Fruit fly (Drosophila melanogaster) whole organism, embryonic: ENCODE results near the gene CG46308.

Source experiments
- Bteb2 ChIP-seq: fragments of 200-800 bp; sonication (Bioruptor generic); optimal IDR thresholded peaks from 2 replicates; lab custom pipeline; 2016; ENCODE audit warnings: missing biosample characterization, missing genetic modification characterization
- CG10321 ChIP-seq: fragments of 200-800 bp; sonication (Bioruptor generic); IDR thresholded peaks from 2 replicates; pipeline ENCODE4 v1.3.6; 2022; ENCODE audit warnings: missing biosample characterization, missing genetic modification characterization
- CG10431 ChIP-seq: fragments of 200-800 bp; sonication (Bioruptor generic); optimal IDR thresholded peaks from 3 replicates; lab custom pipeline; 2018; ENCODE audit warnings: missing biosample characterization, mild to moderate bottlenecking, missing genetic modification characterization
- CG10462 ChIP-seq: fragments of 200-800 bp; sonication (Bioruptor generic); optimal IDR thresholded peaks from 2 replicates; lab custom pipeline; 2016; ENCODE audit warnings: missing biosample characterization, missing genetic modification characterization
- CG11093 ChIP-seq: fragments of 200-800 bp; sonication (Bioruptor generic); IDR thresholded peaks from 3 replicates; pipeline ENCODE4 v1.3.6; 2022; ENCODE audit warnings: missing biosample characterization, missing genetic modification characterization
- CG12942 ChIP-seq: fragments of 200-800 bp; sonication (Bioruptor generic); optimal IDR thresholded peaks from 3 replicates; lab custom pipeline; 2016; ENCODE audit warnings: missing biosample characterization, missing genetic modification characterization
- CG1603 ChIP-seq: fragments of 200-800 bp; sonication (Bioruptor generic); optimal IDR thresholded peaks from 2 replicates; lab custom pipeline; 2019; ENCODE audit warnings: missing biosample characterization, mild to moderate bottlenecking, missing genetic modification characterization, moderate library complexity
- CG1647 ChIP-seq: fragments of 200-800 bp; sonication (Bioruptor generic); optimal IDR thresholded peaks from 3 replicates; lab custom pipeline; 2016; ENCODE audit warnings: missing biosample characterization, missing genetic modification characterization
- CG16815 ChIP-seq: fragments of 200-800 bp; sonication (Bioruptor generic); optimal IDR thresholded peaks from 3 replicates; lab custom pipeline; 2017; ENCODE audit warnings: missing biosample characterization, mild to moderate bottlenecking, missing genetic modification characterization
- CG17385 ChIP-seq: fragments of 200-800 bp; sonication (Bioruptor generic); optimal IDR thresholded peaks from 3 replicates; lab custom pipeline; 2018; ENCODE audit warnings: missing biosample characterization, mild to moderate bottlenecking, missing genetic modification characterization
- CG17912 ChIP-seq: fragments of 200-800 bp; sonication (Bioruptor generic); optimal IDR thresholded peaks from 2 replicates; lab custom pipeline; 2018; ENCODE audit warnings: missing biosample characterization, mild to moderate bottlenecking, missing genetic modification characterization
- CG2129 ChIP-seq: fragments of 200-800 bp; sonication (Bioruptor generic); IDR thresholded peaks from 2 replicates; pipeline ENCODE4 v1.3.6; 2022; ENCODE audit warnings: missing biosample characterization, missing genetic modification characterization; ENCODE audit not compliant: partially characterized antibody
- CG2199 ChIP-seq: fragments of 200-800 bp; sonication (Bioruptor generic); IDR thresholded peaks from 3 replicates; pipeline ENCODE4 v1.3.6; 2022; ENCODE audit warnings: missing biosample characterization, missing genetic modification characterization
- CG2875 ChIP-seq: fragments of 200-800 bp; sonication (Bioruptor generic); optimal IDR thresholded peaks from 2 replicates; lab custom pipeline; 2017; ENCODE audit warnings: missing biosample characterization, mild to moderate bottlenecking, missing genetic modification characterization, missing genetic modification reagents
- CG3726 ChIP-seq: fragments of 200-800 bp; sonication (Bioruptor generic); IDR thresholded peaks from 3 replicates; pipeline ENCODE4, ENCODE4 v1.3.6; 2022; ENCODE audit warnings: missing biosample characterization, missing genetic modification characterization
- CG3995 ChIP-seq: fragments of 200-800 bp; sonication (Bioruptor generic); optimal IDR thresholded peaks from 3 replicates; lab custom pipeline; 2016; ENCODE audit warnings: missing biosample characterization, missing genetic modification characterization
- CG4707 ChIP-seq: fragments of 200-800 bp; sonication (Bioruptor generic); optimal IDR thresholded peaks from 2 replicates; lab custom pipeline; 2018; ENCODE audit warnings: missing biosample characterization, mild to moderate bottlenecking, missing genetic modification characterization, moderate library complexity
- CG4730 ChIP-seq: fragments of 200-800 bp; sonication (Bioruptor generic); IDR thresholded peaks from 2 replicates; pipeline ENCODE4 v1.3.6; 2022; ENCODE audit warnings: missing biosample characterization, missing genetic modification characterization
- CG4854 ChIP-seq: fragments of 200-800 bp; sonication (Bioruptor generic); optimal IDR thresholded peaks from 2 replicates; lab custom pipeline; 2016; ENCODE audit warnings: missing biosample characterization, missing genetic modification characterization, inconsistent platforms
- CG6854 ChIP-seq: fragments of 200-800 bp; sonication (Bioruptor generic); optimal IDR thresholded peaks from 3 replicates; lab custom pipeline; 2017; ENCODE audit warnings: missing biosample characterization, mild to moderate bottlenecking, missing genetic modification characterization
- CG7786 ChIP-seq: fragments of 200-800 bp; sonication (Bioruptor generic); optimal IDR thresholded peaks from 2 replicates; lab custom pipeline; 2016; ENCODE audit warnings: missing biosample characterization, missing genetic modification characterization
- CrebB ChIP-seq: fragments of 200-800 bp; sonication (Bioruptor generic); optimal IDR thresholded peaks from 3 replicates; lab custom pipeline; 2018; ENCODE audit warnings: missing biosample characterization, mild to moderate bottlenecking, missing genetic modification characterization
- D19B ChIP-seq: fragments of 200-800 bp; sonication (Bioruptor generic); optimal IDR thresholded peaks from 2 replicates; lab custom pipeline; 2017; ENCODE audit warnings: missing biosample characterization, mild to moderate bottlenecking, missing genetic modification characterization
- H2.0 ChIP-seq: fragments of 200-800 bp; sonication (Bioruptor generic); IDR thresholded peaks from 2 replicates; pipeline ENCODE4 v1.3.6; 2022; ENCODE audit warnings: missing biosample characterization, missing genetic modification characterization
- HHEX ChIP-seq: fragments of 200-800 bp; sonication (Bioruptor generic); optimal IDR thresholded peaks from 3 replicates; lab custom pipeline; 2017; ENCODE audit warnings: missing biosample characterization, mild to moderate bottlenecking, missing genetic modification characterization, missing genetic modification reagents
- HLH54F ChIP-seq: fragments of 200-800 bp; sonication (Bioruptor generic); optimal IDR thresholded peaks from 3 replicates; lab custom pipeline; 2016; ENCODE audit warnings: missing biosample characterization, missing genetic modification characterization
- HmgZ ChIP-seq: fragments of 200-800 bp; sonication (Bioruptor generic); optimal IDR thresholded peaks from 2 replicates; lab custom pipeline; 2018; ENCODE audit warnings: missing biosample characterization, mild to moderate bottlenecking, missing genetic modification characterization
- Hmx ChIP-seq: fragments of 200-800 bp; sonication (Bioruptor generic); optimal IDR thresholded peaks from 2 replicates; lab custom pipeline; 2016; ENCODE audit warnings: missing biosample characterization, missing genetic modification characterization
- Hsf ChIP-seq: fragments of 200-800 bp; sonication (Bioruptor generic); optimal IDR thresholded peaks from 3 replicates; lab custom pipeline; 2016; ENCODE audit warnings: missing biosample characterization, missing genetic modification characterization
- Max ChIP-seq: fragments of 200-800 bp; sonication (Bioruptor generic); optimal IDR thresholded peaks from 2 replicates; lab custom pipeline; 2016; ENCODE audit warnings: missing biosample characterization, mild to moderate bottlenecking, missing genetic modification characterization
- Myb ChIP-seq: fragments of 200-800 bp; sonication (Bioruptor generic); optimal IDR thresholded peaks from 2 replicates; lab custom pipeline; 2016; ENCODE audit warnings: missing biosample characterization, missing genetic modification characterization
- Oli ChIP-seq: fragments of 200-800 bp; sonication (Bioruptor generic); optimal IDR thresholded peaks from 2 replicates; lab custom pipeline; 2018; ENCODE audit warnings: missing biosample characterization, mild to moderate bottlenecking, missing genetic modification characterization, moderate library complexity
- Sox102F ChIP-seq: fragments of 200-800 bp; sonication (Bioruptor generic); optimal IDR thresholded peaks from 2 replicates; lab custom pipeline; 2018; ENCODE audit warnings: missing biosample characterization, mild to moderate bottlenecking, missing genetic modification characterization, moderate library complexity
- Sry-δ ChIP-seq: fragments of 200-800 bp; sonication (Bioruptor generic); optimal IDR thresholded peaks from 2 replicates; lab custom pipeline; 2016; ENCODE audit warnings: missing biosample characterization, missing genetic modification characterization
- ab ChIP-seq: fragments of 200-800 bp; sonication (Bioruptor generic); optimal IDR thresholded peaks from 2 replicates; lab custom pipeline; 2016; ENCODE audit warnings: missing biosample characterization, missing genetic modification characterization
- bcd ChIP-seq: fragments of 200-800 bp; sonication (Bioruptor generic); optimal IDR thresholded peaks from 2 replicates; lab custom pipeline; 2017; ENCODE audit warnings: missing biosample characterization, mild to moderate bottlenecking, missing genetic modification characterization
- bigmax ChIP-seq: fragments of 200-800 bp; sonication (Bioruptor generic); optimal IDR thresholded peaks from 2 replicates; lab custom pipeline; 2018; ENCODE audit warnings: missing biosample characterization, mild to moderate bottlenecking, missing genetic modification characterization
- crp ChIP-seq, 2 experiments: fragments of 200-800 bp; sonication (Bioruptor generic); optimal IDR thresholded peaks; 2 replicates in 1 of 2; 3 replicates in 1 of 2; lab custom pipeline; 2017; ENCODE audit warnings: missing biosample characterization in 2 of 2, missing genetic modification characterization in 2 of 2, mild to moderate bottlenecking in 1 of 2, moderate library complexity in 1 of 2
- fd64A ChIP-seq: fragments of 200-800 bp; sonication (Bioruptor generic); optimal IDR thresholded peaks from 3 replicates; lab custom pipeline; 2018; ENCODE audit warnings: missing biosample characterization, mild to moderate bottlenecking, missing genetic modification characterization
- lola ChIP-seq, 3 experiments: fragments of >200 bp in 2 of 3; fragments of 200-800 bp in 1 of 3; sonication (Bioruptor generic) in 1 of 3; optimal IDR thresholded peaks; 2 replicates each; lab custom pipeline; 2017 to 2019; ENCODE audit warnings: missing biosample characterization in 3 of 3, missing genetic modification characterization in 3 of 3, mild to moderate bottlenecking in 1 of 3, moderate library complexity in 1 of 3
- mirr ChIP-seq: fragments of 200-800 bp; sonication (Bioruptor generic); optimal IDR thresholded peaks from 3 replicates; lab custom pipeline; 2018; ENCODE audit warnings: missing biosample characterization, mild to moderate bottlenecking, missing genetic modification characterization
- pfk ChIP-seq: fragments of 200-800 bp; sonication (Bioruptor generic); optimal IDR thresholded peaks from 2 replicates; lab custom pipeline; 2018; ENCODE audit warnings: missing biosample characterization, mild to moderate bottlenecking, missing genetic modification characterization, moderate library complexity
- pita ChIP-seq: fragments of 200-800 bp; sonication (Bioruptor generic); optimal IDR thresholded peaks from 2 replicates; lab custom pipeline; 2017; ENCODE audit warnings: missing biosample characterization, mild to moderate bottlenecking, missing genetic modification characterization
- run ChIP-seq: fragments of 200-800 bp; sonication (Bioruptor generic); optimal IDR thresholded peaks from 3 replicates; lab custom pipeline; 2018; ENCODE audit warnings: missing biosample characterization, mild to moderate bottlenecking, missing genetic modification characterization
- slp2 ChIP-seq: fragments of 200-800 bp; sonication (Bioruptor generic); optimal IDR thresholded peaks from 2 replicates; lab custom pipeline; 2016; ENCODE audit warnings: missing biosample characterization, missing genetic modification characterization
- sqz ChIP-seq: fragments of 200-800 bp; sonication (Bioruptor generic); optimal IDR thresholded peaks from 3 replicates; lab custom pipeline; 2018; ENCODE audit warnings: missing biosample characterization, mild to moderate bottlenecking, missing genetic modification characterization
- trem ChIP-seq: fragments of 200-800 bp; optimal IDR thresholded peaks from 3 replicates; lab custom pipeline; 2019; ENCODE audit warnings: missing biosample characterization, mild to moderate bottlenecking, missing genetic modification characterization, moderate library complexity
- ttk ChIP-seq: fragments of 200-800 bp; sonication (Bioruptor generic); IDR thresholded peaks from 2 replicates; pipeline ENCODE4 v2.1.2; 2022; ENCODE audit warnings: missing biosample characterization, missing genetic modification characterization

Gene CG46308

DNA sequence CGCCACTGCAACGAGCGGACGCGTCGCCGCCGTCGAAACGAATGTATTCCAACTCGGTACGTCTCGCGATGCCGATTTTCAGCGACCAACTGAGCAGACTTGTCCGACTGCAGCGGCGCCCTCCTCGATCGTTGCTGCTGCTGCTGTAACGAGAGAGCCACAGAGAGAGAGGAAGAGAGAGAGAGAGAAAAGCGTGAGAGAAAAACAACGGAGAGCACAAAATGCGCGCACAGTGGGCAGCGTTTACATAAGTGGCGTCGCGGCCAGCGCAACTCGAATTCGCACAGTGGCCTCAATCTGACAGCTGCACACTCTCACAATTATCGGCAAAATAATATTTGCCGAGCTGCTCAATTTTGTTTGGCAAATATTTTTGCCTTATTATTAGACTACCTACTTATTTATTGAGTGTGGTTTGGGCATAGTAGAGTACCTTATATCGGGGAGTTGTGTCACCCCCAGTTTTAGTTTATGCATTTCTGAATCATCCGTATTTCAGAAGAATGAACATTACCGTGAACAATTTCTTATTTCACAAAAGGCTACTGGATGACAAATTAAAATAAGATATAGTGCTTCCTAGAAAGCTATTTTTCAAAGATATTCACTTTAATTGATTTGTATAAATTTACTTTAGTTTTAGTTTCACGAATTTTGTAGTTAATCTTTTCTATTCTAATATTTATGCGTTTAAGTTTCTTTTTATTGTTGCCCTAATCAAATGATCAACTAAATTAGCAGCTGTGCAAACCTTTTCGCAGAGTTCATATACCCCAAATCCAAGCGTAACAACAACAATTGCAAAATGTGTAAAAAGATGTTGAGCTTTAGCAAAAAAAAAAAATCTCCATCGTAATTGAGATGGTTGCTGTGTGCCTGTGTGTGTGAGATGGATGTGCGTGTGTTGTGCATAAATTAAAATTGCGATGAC, 52.0 kb downstream of the CG46308 start (continued):
- peak; percentile 40 for TF ChIP-seq Bteb2 (GFP tag; lab: Kevin White, UChicago)
- TF ChIP-seq crp (GFP tag; optimal IDR thresholded peaks at IDR 0.05; lab: Kevin White, UChicago) = no peak
- TF ChIP-seq Myb = peak; percentile 36
- TF ChIP-seq CG1603 (tag; lab: Kevin White, UChicago) = peak; percentile 71
- peak; percentile 53 for TF ChIP-seq Oli
- TF ChIP-seq HmgZ (tag; lab: Kevin White, UChicago) = peak; percentile 21
- peak; percentile 61 for TF ChIP-seq CG16815 (GFP tag; lab: Kevin White, UChicago)
- peak; percentile 33 for TF ChIP-seq sqz (GFP tag; lab: Kevin White, UChicago)
- TF ChIP-seq CG3726 (GFP tag; lab: Robert Waterston, UW) = peak; percentile 70; the same call in 2 of the 3 replicates
- TF ChIP-seq D19B (GFP tag; lab: Kevin White, UChicago) = peak; percentile 47
- no peak for TF ChIP-seq bigmax (GFP tag; lab: Kevin White, UChicago)
- peak; percentile 22 for TF ChIP-seq Sry-δ (GFP tag; lab: Kevin White, UChicago)
- no peak for TF ChIP-seq pita (GFP tag; lab: Kevin White, UChicago)
- no peak for TF ChIP-seq pfk (GFP tag; lab: Kevin White, UChicago)
- TF ChIP-seq HHEX = peak; percentile 74
- TF ChIP-seq CG2875 (GFP tag; lab: Kevin White, UChicago) = peak; percentile 34
- TF ChIP-seq CG10431 = no peak
- TF ChIP-seq HLH54F = peak; percentile 71
- peak; percentile 35 for TF ChIP-seq mirr (GFP tag; lab: Kevin White, UChicago)
- peak; percentile 66 for TF ChIP-seq ttk (GFP tag; lab: Robert Waterston, UW)
- peak; percentile 4 for TF ChIP-seq trem (tag; lab: Kevin White, UChicago)
- no peak for TF ChIP-seq CrebB
- TF ChIP-seq CG12942 (GFP tag; lab: Kevin White, UChicago) = no peak
- peak; percentile 53 for TF ChIP-seq CG17385
- peak; percentile 69 for TF ChIP-seq Hsf (GFP tag; lab: Kevin White, UChicago)
- peak; percentile 51; the same call in 1 of the 2 replicates for TF ChIP-seq H2.0
- no peak for TF ChIP-seq CG3995 (GFP tag; lab: Kevin White, UChicago)
- TF ChIP-seq CG10462 (GFP tag; lab: Kevin White, UChicago) = no peak
- peak; percentile 58; the same call in 2 of the 3 replicates for TF ChIP-seq CG11093 (GFP tag; lab: Robert Waterston, UW)
- peak; percentile 37 for TF ChIP-seq slp2 (GFP tag; lab: Kevin White, UChicago)
- no peak for TF ChIP-seq CG2129 (GFP tag; lab: Robert Waterston, UW)
- no peak for TF ChIP-seq Hmx (GFP tag; lab: Kevin White, UChicago)
- no peak for TF ChIP-seq CG4854
- peak; percentile 9 for TF ChIP-seq ab (GFP tag; lab: Kevin White, UChicago)
- no peak for TF ChIP-seq CG10321 (GFP tag; lab: Robert Waterston, UW)
- no peak for TF ChIP-seq CG17912 (GFP tag; lab: Kevin White, UChicago)
- peak; percentile 77 for TF ChIP-seq CG7786 (GFP tag; lab: Kevin White, UChicago)
- TF ChIP-seq lola (GFP tag; optimal IDR thresholded peaks at IDR 0.05; lab: Kevin White, UChicago) = no peak
- TF ChIP-seq CG6854 (GFP tag; lab: Kevin White, UChicago) = no peak
- peak; percentile 71 for TF ChIP-seq Sox102F (GFP tag; lab: Kevin White, UChicago)
- peak; percentile 74 for TF ChIP-seq bcd
- TF ChIP-seq Max = peak; percentile 50
- no peak for TF ChIP-seq CG1647
- peak; percentile 28; the same call in 1 of the 3 replicates for TF ChIP-seq CG2199 (GFP tag; lab: Robert Waterston, UW)
- no peak for TF ChIP-seq run (tag; lab: Kevin White, UChicago)
- peak; percentile 99 for TF ChIP-seq CG4707
- TF ChIP-seq CG4730 (GFP tag; lab: Robert Waterston, UW) = no peak
- no peak for TF ChIP-seq fd64A (GFP tag; lab: Kevin White, UChicago)
